Worm (Caenorhabditis elegans) whole organism, L1 larva: Measurements from ENCODE around the gene ZK632.14.

Experiments
- C04F5.9 ChIP-seq: sonication (generic microtip); optimal IDR thresholded peaks from 2 replicates; lab custom pipeline; 2016; ENCODE audit warnings: missing genetic modification characterization, missing compliant biosample characterization
- C16A3.4 ChIP-seq: fragments of 150-350 bp; optimal IDR thresholded peaks from 2 replicates; lab custom pipeline; 2014; ENCODE audit warnings: missing biosample characterization, missing genetic modification characterization
- C34B4.2 ChIP-seq: sonication (generic microtip); optimal IDR thresholded peaks from 2 replicates; lab custom pipeline; 2017; ENCODE audit warnings: mild to moderate bottlenecking, missing genetic modification characterization, missing compliant biosample characterization
- Y116A8C.19 ChIP-seq: sonication (generic microtip); optimal IDR thresholded peaks from 2 replicates; lab custom pipeline; 2016; ENCODE audit warnings: missing compliant biosample characterization, missing genetic modification characterization, borderline replicate concordance
- aha-1 ChIP-seq: fragments of 150-350 bp; optimal IDR thresholded peaks from 2 replicates; lab custom pipeline; 2014; ENCODE audit warnings: missing biosample characterization, missing genetic modification characterization
- blmp-1 ChIP-seq: fragments of 150-350 bp; optimal IDR thresholded peaks from 2 replicates; lab custom pipeline; 2014; ENCODE audit warnings: missing biosample characterization, missing genetic modification characterization
- ceh-82 ChIP-seq, 3 experiments: fragments of 150-350 bp in 1 of 3; sonication (generic microtip) in 2 of 3; optimal IDR thresholded peaks; 2 replicates each; lab custom pipeline; 2014 to 2017; ENCODE audit warnings: missing biosample characterization in 3 of 3, missing genetic modification characterization in 3 of 3
- ceh-90 ChIP-seq: sonication (generic microtip); optimal IDR thresholded peaks from 2 replicates; lab custom pipeline; 2016; ENCODE audit warnings: missing genetic modification characterization, missing compliant biosample characterization
- ces-1 ChIP-seq: fragments of 150-350 bp; optimal IDR thresholded peaks from 2 replicates; lab custom pipeline; 2014; ENCODE audit warnings: missing biosample characterization, missing genetic modification reagents, missing genetic modification characterization
- dpl-1 ChIP-seq, 3 experiments: fragments of 150-350 bp in 2 of 3; sonication (generic microtip) in 1 of 3; optimal IDR thresholded peaks; 2 replicates each; lab custom pipeline; 2014 to 2017; ENCODE audit warnings: missing biosample characterization in 3 of 3, missing genetic modification characterization in 3 of 3, missing genetic modification reagents in 3 of 3
- dsc-1 ChIP-seq: sonication (generic microtip); optimal IDR thresholded peaks from 2 replicates; lab custom pipeline; 2016; ENCODE audit warnings: mild to moderate bottlenecking, missing genetic modification characterization, missing compliant biosample characterization
- efl-1 ChIP-seq, 4 experiments: fragments of 150-350 bp; optimal IDR thresholded peaks in 3 of 4; peaks in 1 of 4; 1 replicate in 1 of 4; 2 replicates in 3 of 4; lab custom pipeline; 2014; ENCODE audit warnings: missing biosample characterization in 2 of 4, missing genetic modification characterization in 2 of 4, missing genetic modification reagents in 2 of 4
- elt-3 ChIP-seq, 6 experiments: fragments of 150-350 bp in 1 of 6; sonication (generic microtip); optimal IDR thresholded peaks; 2 replicates each; lab custom pipeline; 2017 to 2018; ENCODE audit warnings: missing biosample characterization in 6 of 6, missing genetic modification characterization in 6 of 6, inconsistent platforms in 1 of 6
- ets-5 ChIP-seq: fragments of 200-800 bp; sonication (Bioruptor generic); IDR thresholded peaks from 2 replicates; pipeline ENCODE4 v1.3.6; 2022; ENCODE audit warnings: missing genetic modification characterization, missing compliant biosample characterization
- fkh-10 ChIP-seq: sonication (generic microtip); optimal IDR thresholded peaks from 2 replicates; lab custom pipeline; 2017; ENCODE audit warnings: missing biosample characterization, missing genetic modification reagents, missing genetic modification characterization
- fkh-4 ChIP-seq: sonication (generic microtip); optimal IDR thresholded peaks from 2 replicates; lab custom pipeline; 2016; ENCODE audit warnings: missing compliant biosample characterization, missing genetic modification characterization, borderline replicate concordance
- fkh-8 ChIP-seq: sonication (generic microtip); optimal IDR thresholded peaks from 2 replicates; lab custom pipeline; 2016; ENCODE audit warnings: mild to moderate bottlenecking, missing genetic modification characterization, missing compliant biosample characterization
- fos-1 ChIP-seq: fragments of 150-350 bp; optimal IDR thresholded peaks from 2 replicates; lab custom pipeline; 2014; ENCODE audit warnings: missing biosample characterization, missing genetic modification characterization
- hlh-17 ChIP-seq: fragments of 200-800 bp; sonication (Bioruptor generic); optimal IDR thresholded peaks from 2 replicates; lab custom pipeline; 2018; ENCODE audit warnings: missing genetic modification characterization, mild to moderate bottlenecking, missing compliant biosample characterization, moderate library complexity, borderline replicate concordance
- hpl-2 ChIP-seq: fragments of 150-350 bp; optimal IDR thresholded peaks from 2 replicates; lab custom pipeline; 2014; ENCODE audit warnings: missing biosample characterization, missing genetic modification reagents, missing genetic modification characterization
- irx-1 ChIP-seq: sonication (generic microtip); optimal IDR thresholded peaks from 2 replicates; lab custom pipeline; 2016; ENCODE audit warnings: missing genetic modification characterization, missing compliant biosample characterization
- jun-1 ChIP-seq: fragments of 150-350 bp; optimal IDR thresholded peaks from 2 replicates; lab custom pipeline; 2014; ENCODE audit warnings: missing biosample characterization, missing genetic modification reagents, missing genetic modification characterization
- lin-14 ChIP-seq: fragments of 200-800 bp; sonication (Bioruptor generic); optimal IDR thresholded peaks from 2 replicates; lab custom pipeline; 2018; ENCODE audit warnings: mild to moderate bottlenecking, missing genetic modification characterization, moderate library complexity, missing compliant biosample characterization
- lin-15B ChIP-seq: fragments of 150-350 bp; sonication (generic microtip); optimal IDR thresholded peaks from 3 replicates; lab custom pipeline; 2014; ENCODE audit warnings: missing biosample characterization, missing genetic modification characterization
- lsy-2 ChIP-seq, 2 experiments: fragments of 150-350 bp; optimal IDR thresholded peaks; 2 replicates each; lab custom pipeline; 2014; ENCODE audit warnings: missing biosample characterization in 2 of 2, missing genetic modification characterization in 2 of 2
- nhr-11 ChIP-seq: fragments of 150-350 bp; optimal IDR thresholded peaks from 2 replicates; lab custom pipeline; 2014; ENCODE audit warnings: missing biosample characterization, missing genetic modification characterization
- nhr-237 ChIP-seq: fragments of 150-350 bp; optimal IDR thresholded peaks from 2 replicates; lab custom pipeline; 2014; ENCODE audit warnings: missing biosample characterization, missing genetic modification characterization
- nhr-76 ChIP-seq: sonication (generic microtip); optimal IDR thresholded peaks from 2 replicates; lab custom pipeline; 2017; ENCODE audit warnings: missing biosample characterization, missing genetic modification characterization
- nhr-85 ChIP-seq: sonication (generic microtip); peaks from one replicate; lab custom pipeline; 2016; ENCODE audit warnings: missing genetic modification characterization, inconsistent platforms, missing compliant biosample characterization
- nhr-90 ChIP-seq: sonication (generic microtip); optimal IDR thresholded peaks from 2 replicates; lab custom pipeline; 2016; ENCODE audit warnings: mild to moderate bottlenecking, missing genetic modification characterization, missing compliant biosample characterization; ENCODE audit not compliant: poor library complexity
- pag-3 ChIP-seq: sonication (generic microtip); optimal IDR thresholded peaks from 2 replicates; lab custom pipeline; 2017; ENCODE audit warnings: missing genetic modification characterization, mild to moderate bottlenecking, missing compliant biosample characterization, antibody characterized with exemption, borderline replicate concordance; ENCODE audit not compliant: insufficient read depth
- pax-3 ChIP-seq: fragments of 200-800 bp; sonication (Bioruptor generic); optimal IDR thresholded peaks from 2 replicates; lab custom pipeline; 2018; ENCODE audit warnings: mild to moderate bottlenecking, missing genetic modification characterization, moderate library complexity, missing compliant biosample characterization
- rnt-1 ChIP-seq: sonication (generic microtip); optimal IDR thresholded peaks from 2 replicates; lab custom pipeline; 2016; ENCODE audit warnings: mild to moderate bottlenecking, missing genetic modification characterization, moderate library complexity, missing compliant biosample characterization
- snpc-4 ChIP-seq: fragments of 150-350 bp; optimal IDR thresholded peaks from 2 replicates; lab custom pipeline; 2014; ENCODE audit warnings: missing biosample characterization, missing genetic modification characterization
- sox-4 ChIP-seq: sonication (generic microtip); optimal IDR thresholded peaks from 2 replicates; lab custom pipeline; 2016; ENCODE audit warnings: missing genetic modification characterization, missing compliant biosample characterization
- sup-37 ChIP-seq: fragments of 200-800 bp; sonication (Bioruptor generic); optimal IDR thresholded peaks from 2 replicates; lab custom pipeline; 2018; ENCODE audit warnings: mild to moderate bottlenecking, missing genetic modification characterization, missing compliant biosample characterization
- swsn-7 ChIP-seq: sonication (generic microtip); optimal IDR thresholded peaks from 2 replicates; lab custom pipeline; 2016; ENCODE audit warnings: missing genetic modification characterization, missing compliant biosample characterization
- tlp-1 ChIP-seq: fragments of 150-350 bp; optimal IDR thresholded peaks from 2 replicates; lab custom pipeline; 2014; ENCODE audit warnings: missing biosample characterization, missing genetic modification characterization
- unc-30 ChIP-seq: sonication (generic microtip); optimal IDR thresholded peaks from 2 replicates; lab custom pipeline; 2017; ENCODE audit warnings: missing biosample characterization, missing genetic modification characterization
- vab-15 ChIP-seq: sonication (generic microtip); optimal IDR thresholded peaks from 2 replicates; lab custom pipeline; 2017; ENCODE audit warnings: missing genotype, mild to moderate bottlenecking, missing genetic modification characterization, missing compliant biosample characterization
- xbp-1 ChIP-seq: sonication (generic microtip); optimal IDR thresholded peaks from 2 replicates; lab custom pipeline; 2016; ENCODE audit warnings: missing genetic modification characterization, missing compliant biosample characterization
- zag-1 ChIP-seq: fragments of 150-350 bp; optimal IDR thresholded peaks from 2 replicates; lab custom pipeline; 2014; ENCODE audit warnings: missing biosample characterization, missing genetic modification characterization
- zip-4 ChIP-seq: fragments of 200-800 bp; sonication (Bioruptor generic); optimal IDR thresholded peaks from 2 replicates; lab custom pipeline; 2018; ENCODE audit warnings: mild to moderate bottlenecking, missing genetic modification characterization, moderate library complexity, missing compliant biosample characterization
- ztf-11 ChIP-seq, 2 experiments: sonication (generic microtip); optimal IDR thresholded peaks; 2 replicates each; lab custom pipeline; 2016 to 2017; ENCODE audit warnings: missing genetic modification characterization in 2 of 2, missing biosample characterization in 1 of 2, missing compliant biosample characterization in 1 of 2

The ZK632.14 gene

ce11 chrIII:9789083-9789482, 24.2 kb upstream of the ZK632.14 start:
- no peak for TF ChIP-seq ceh-82 (tag; optimal IDR thresholded peaks at IDR 0.05; lab: Kevin White, UChicago)
- TF ChIP-seq pag-3 (tag; lab: Kevin White, UChicago), result no peak
- TF ChIP-seq efl-1 (optimal IDR thresholded peaks at IDR 0.05; lab: Kevin White, UChicago), result no peak
- peak in 1 of 2 experiments; percentile 51 for TF ChIP-seq efl-1 (GFP tag; optimal IDR thresholded peaks at IDR 0.05 in 1 of 2; lab: Kevin White, UChicago)

- no peak for TF ChIP-seq lin-14
- TF ChIP-seq sox-4 (tag; lab: Kevin White, UChicago), result no peak
- TF ChIP-seq lin-15B (tag; lab: Kevin White, UChicago), result no peak
- no peak for TF ChIP-seq nhr-76
- TF ChIP-seq, all 84 proteins: peak for 0
Measured at ce11 chrIII:9789607-9790073, 23.6 kb upstream of the ZK632.14 start, which contains the start of gene R10E11.5. Gene R10E11.5, minus strand, starts transcription at chrIII:9789657.

- TF ChIP-seq lin-14 (peak; percentile 47), pag-3 (tag; lab: Kevin White, UChicago) (no peak), jun-1 (tag; lab: Kevin White, UChicago) (no peak), fkh-4 (tag; lab: Kevin White, UChicago) (no peak), hpl-2 (GFP tag; lab: Kevin White, UChicago) (no peak), ceh-90 (no peak), irx-1 (tag; lab: Kevin White, UChicago) (no peak), C34B4.2 (tag; lab: Kevin White, UChicago) (no peak), pax-3 (tag; lab: Kevin White, UChicago) (no peak), nhr-11 (tag; lab: Kevin White, UChicago) (no peak), fkh-10 (GFP tag; lab: Kevin White, UChicago) (no peak), rnt-1 (no peak), zag-1 (tag; lab: Kevin White, UChicago) (no peak), elt-3 (tag; optimal IDR thresholded peaks at IDR 0.05; lab: Kevin White, UChicago) (no peak), nhr-237 (tag; lab: Kevin White, UChicago) (no peak), xbp-1 (tag; lab: Kevin White, UChicago) (no peak), nhr-76 (no peak), aha-1 (tag; lab: Kevin White, UChicago) (no peak), zip-4 (GFP tag; lab: Kevin White, UChicago) (no peak), lsy-2 (tag; optimal IDR thresholded peaks at IDR 0.05; lab: Kevin White, UChicago) (peak in 1 of 2 experiments; percentile 71), hlh-17 (GFP tag; lab: Kevin White, UChicago) (no peak), lin-15B (tag; lab: Kevin White, UChicago) (no peak), snpc-4 (tag; lab: Kevin White, UChicago) (no peak), tlp-1 (tag; lab: Kevin White, UChicago) (no peak), unc-30 (tag; lab: Kevin White, UChicago) (no peak), blmp-1 (peak; percentile 47), ztf-11 (tag; optimal IDR thresholded peaks at IDR 0.05; lab: Kevin White, UChicago) (no peak), nhr-85 (tag; lab: Kevin White, UChicago) (peak; percentile 52), ets-5 (no peak), swsn-7 (tag; lab: Kevin White, UChicago) (no peak), fos-1 (tag; lab: Kevin White, UChicago) (no peak), nhr-90 (tag; lab: Kevin White, UChicago) (peak; percentile 22), ces-1 (GFP tag; lab: Kevin White, UChicago) (no peak), C04F5.9 (tag; lab: Kevin White, UChicago) (no peak), efl-1 (optimal IDR thresholded peaks at IDR 0.05; lab: Kevin White, UChicago) (peak; percentile 78 to 83), efl-1 (GFP tag; optimal IDR thresholded peaks at IDR 0.05 in 1 of 2; lab: Kevin White, UChicago) (peak; percentile 83 to 97), vab-15 (tag; lab: Kevin White, UChicago) (no peak), ceh-82 (tag; optimal IDR thresholded peaks at IDR 0.05; lab: Kevin White, UChicago) (no peak), fkh-8 (no peak), C16A3.4 (tag; lab: Kevin White, UChicago) (peak; percentile 40), dpl-1 (GFP tag; optimal IDR thresholded peaks at IDR 0.05; lab: Kevin White, UChicago) (peak; percentile 87 to 89 (median 88)), sup-37 (GFP tag; lab: Kevin White, UChicago) (no peak), dsc-1 (tag; lab: Kevin White, UChicago) (no peak), Y116A8C.19 (no peak)
Measured at ce11 chrIII:9793592-9794417, 19.4 kb upstream of the ZK632.14 start, which contains the start of the genes R10E11.9 and mcm-6. Gene R10E11.9, minus strand, starts transcription at chrIII:9793642. Gene mcm-6, plus strand, starts transcription at chrIII:9794367.
